Fruit fly (Drosophila melanogaster) whole organism, embryonic: ENCODE measurements around the gene CG45066.
A peak's percentile ranks its signal among the peaks of the same experiment; 100 is the strongest.

ENCODE experiments used
- BtbVII ChIP-seq: fragments of 200-800 bp; sonication (Bioruptor generic); optimal IDR thresholded peaks from 3 replicates; lab custom pipeline; 2017; ENCODE audit warnings: missing biosample characterization, mild to moderate bottlenecking, missing genetic modification characterization
- CG10366 ChIP-seq: fragments of 200-800 bp; sonication (Bioruptor generic); IDR thresholded peaks from 2 replicates; pipeline ENCODE4 v1.3.6; 2022; ENCODE audit warnings: missing biosample characterization, missing genetic modification characterization
- CG11560 ChIP-seq: fragments of 200-800 bp; sonication (Bioruptor generic); IDR thresholded peaks from 3 replicates; pipeline ENCODE4 v1.3.6; 2022; ENCODE audit warnings: missing biosample characterization, missing genetic modification characterization
- CG13296 ChIP-seq: fragments of 200-800 bp; sonication (Bioruptor generic); optimal IDR thresholded peaks from 3 replicates; lab custom pipeline; 2018; ENCODE audit warnings: missing biosample characterization, mild to moderate bottlenecking, missing genetic modification characterization
- CG14860 ChIP-seq: fragments of 200-800 bp; sonication (Bioruptor generic); IDR thresholded peaks from 3 replicates; pipeline ENCODE4 v1.3.6; 2022; ENCODE audit warnings: missing biosample characterization, missing genetic modification characterization; ENCODE audit not compliant: partially characterized antibody
- CG15601 ChIP-seq: fragments of 200-800 bp; sonication (Bioruptor generic); optimal IDR thresholded peaks from 3 replicates; lab custom pipeline; 2019; ENCODE audit warnings: missing biosample characterization, mild to moderate bottlenecking, missing genetic modification characterization, moderate library complexity
- CG16863 ChIP-seq: fragments of 200-800 bp; sonication (Bioruptor generic); optimal IDR thresholded peaks from 3 replicates; lab custom pipeline; 2016; ENCODE audit warnings: missing biosample characterization, missing genetic modification characterization
- CG17186 ChIP-seq: fragments of 200-800 bp; sonication (Bioruptor generic); optimal IDR thresholded peaks from 3 replicates; lab custom pipeline; 2017; ENCODE audit warnings: missing biosample characterization, missing genetic modification reagents, missing genetic modification characterization
- CG17385 ChIP-seq: fragments of 200-800 bp; sonication (Bioruptor generic); optimal IDR thresholded peaks from 3 replicates; lab custom pipeline; 2018; ENCODE audit warnings: missing biosample characterization, mild to moderate bottlenecking, missing genetic modification characterization
- CG18262 ChIP-seq: fragments of 200-800 bp; optimal IDR thresholded peaks from 3 replicates; lab custom pipeline; 2019; ENCODE audit warnings: missing biosample characterization, mild to moderate bottlenecking, missing genetic modification characterization, moderate library complexity
- CG30431 ChIP-seq: fragments of 200-800 bp; sonication (Bioruptor generic); optimal IDR thresholded peaks from 2 replicates; lab custom pipeline; 2017; ENCODE audit warnings: missing biosample characterization, missing genetic modification characterization
- CG3407 ChIP-seq: fragments of 200-800 bp; sonication (Bioruptor generic); optimal IDR thresholded peaks from 2 replicates; lab custom pipeline; 2018; ENCODE audit warnings: missing biosample characterization, mild to moderate bottlenecking, missing genetic modification characterization
- CG3847 ChIP-seq: fragments of 200-800 bp; sonication (Bioruptor generic); IDR thresholded peaks from 2 replicates; pipeline ENCODE4 v1.3.6; 2022; ENCODE audit warnings: missing biosample characterization, missing genetic modification characterization
- CG7372 ChIP-seq: fragments of 200-800 bp; sonication (Bioruptor generic); IDR thresholded peaks from 2 replicates; pipeline ENCODE4 v1.3.6; 2022; ENCODE audit warnings: missing biosample characterization, missing genetic modification characterization
- CG7839 ChIP-seq: fragments of 200-800 bp; sonication (Bioruptor generic); optimal IDR thresholded peaks from 3 replicates; lab custom pipeline; 2018; ENCODE audit warnings: missing biosample characterization, mild to moderate bottlenecking, missing genetic modification characterization, moderate library complexity
- CG7987 ChIP-seq: fragments of 200-800 bp; sonication (Bioruptor generic); optimal IDR thresholded peaks from 2 replicates; lab custom pipeline; 2018; ENCODE audit warnings: missing biosample characterization, mild to moderate bottlenecking, missing genetic modification characterization, moderate library complexity
- CkIIα-i1 ChIP-seq: fragments of 200-800 bp; sonication (Bioruptor generic); IDR thresholded peaks from 2 replicates; pipeline ENCODE4 v1.3.6; 2022; ENCODE audit warnings: missing biosample characterization, missing genetic modification characterization
- E2f1 ChIP-seq: fragments of 200-800 bp; sonication (Bioruptor generic); IDR thresholded peaks from 2 replicates; pipeline ENCODE4 v1.3.6; 2022; ENCODE audit warnings: missing biosample characterization, missing genetic modification characterization
- Ets65A ChIP-seq: fragments of 200-800 bp; sonication (Bioruptor generic); peaks from one replicate; lab custom pipeline; 2016; ENCODE audit warnings: missing biosample characterization, missing genetic modification characterization
- HLH4C ChIP-seq: fragments of 200-800 bp; sonication (Bioruptor generic); IDR thresholded peaks from 3 replicates; pipeline ENCODE4 v1.3.6; 2022; ENCODE audit warnings: missing biosample characterization, missing genetic modification characterization; ENCODE audit not compliant: partially characterized antibody
- Hand ChIP-seq: fragments of 200-800 bp; sonication (Bioruptor generic); optimal IDR thresholded peaks from 2 replicates; lab custom pipeline; 2017; ENCODE audit warnings: mild to moderate bottlenecking, missing biosample characterization, missing genetic modification reagents, missing genetic modification characterization
- MBD-R2 ChIP-seq: fragments of 200-800 bp; sonication (Bioruptor generic); IDR thresholded peaks from 2 replicates; pipeline ENCODE4 v1.3.6; 2022; ENCODE audit warnings: missing biosample characterization, missing genetic modification characterization
- Scr ChIP-seq: fragments of 200-800 bp; sonication (Bioruptor generic); IDR thresholded peaks from 2 replicates; pipeline ENCODE4 v1.3.6; 2022; ENCODE audit warnings: missing biosample characterization, missing genetic modification characterization; ENCODE audit not compliant: partially characterized antibody
- Sin3A ChIP-seq: fragments of >200 bp; optimal IDR thresholded peaks from 2 replicates; lab custom pipeline; 2018
- Sox100B ChIP-seq: fragments of 200-800 bp; sonication (Bioruptor generic); optimal IDR thresholded peaks from 3 replicates; lab custom pipeline; 2018; ENCODE audit warnings: missing biosample characterization, mild to moderate bottlenecking, missing genetic modification characterization
- ac ChIP-seq: fragments of 200-800 bp; sonication (Bioruptor generic); optimal IDR thresholded peaks from 3 replicates; lab custom pipeline; 2017; ENCODE audit warnings: missing biosample characterization, mild to moderate bottlenecking, missing genetic modification characterization
- az2 ChIP-seq: fragments of 200-800 bp; sonication (Bioruptor generic); optimal IDR thresholded peaks from 3 replicates; lab custom pipeline; 2016; ENCODE audit warnings: missing biosample characterization, missing genetic modification characterization
- bcd ChIP-seq: fragments of 200-800 bp; sonication (Bioruptor generic); optimal IDR thresholded peaks from 2 replicates; lab custom pipeline; 2017; ENCODE audit warnings: missing biosample characterization, mild to moderate bottlenecking, missing genetic modification characterization
- bsh ChIP-seq, 2 experiments: fragments of 200-800 bp; sonication (Bioruptor generic); optimal IDR thresholded peaks; 2 replicates each; lab custom pipeline; 2017 to 2018; ENCODE audit warnings: mild to moderate bottlenecking in 2 of 2, missing biosample characterization in 2 of 2, missing genetic modification characterization in 2 of 2, moderate library complexity in 1 of 2
- chn ChIP-seq: fragments of 200-800 bp; sonication (Bioruptor generic); optimal IDR thresholded peaks from 2 replicates; lab custom pipeline; 2016; ENCODE audit warnings: missing biosample characterization, missing genetic modification characterization
- cwo ChIP-seq: fragments of 200-800 bp; sonication (Bioruptor generic); optimal IDR thresholded peaks from 3 replicates; lab custom pipeline; 2017; ENCODE audit warnings: missing biosample characterization, missing genetic modification characterization, mild to moderate bottlenecking, moderate library complexity, missing genetic modification reagents
- dpn ChIP-seq, 2 experiments: fragments of 200-800 bp; sonication (Bioruptor generic); optimal IDR thresholded peaks; 3 replicates each; lab custom pipeline; 2016; ENCODE audit warnings: missing biosample characterization in 2 of 2, missing genetic modification characterization in 2 of 2
- ewg ChIP-seq: fragments of 200-800 bp; sonication (Bioruptor generic); optimal IDR thresholded peaks from 3 replicates; lab custom pipeline; 2017; ENCODE audit warnings: mild to moderate bottlenecking, missing biosample characterization, missing genetic modification reagents, missing genetic modification characterization
- eyg ChIP-seq: fragments of 200-800 bp; sonication (Bioruptor generic); optimal IDR thresholded peaks from 3 replicates; lab custom pipeline; 2016; ENCODE audit warnings: missing biosample characterization, missing genetic modification characterization
- fd3F ChIP-seq: fragments of 200-800 bp; sonication (Bioruptor generic); optimal IDR thresholded peaks from 2 replicates; lab custom pipeline; 2018; ENCODE audit warnings: missing biosample characterization, mild to moderate bottlenecking, missing genetic modification characterization, moderate library complexity
- fd64A ChIP-seq: fragments of 200-800 bp; sonication (Bioruptor generic); optimal IDR thresholded peaks from 3 replicates; lab custom pipeline; 2018; ENCODE audit warnings: missing biosample characterization, mild to moderate bottlenecking, missing genetic modification characterization
- ind ChIP-seq: fragments of 200-800 bp; sonication (Bioruptor generic); optimal IDR thresholded peaks from 3 replicates; lab custom pipeline; 2016; ENCODE audit warnings: missing biosample characterization, missing genetic modification characterization
- jumu ChIP-seq: fragments of 200-800 bp; sonication (Bioruptor generic); optimal IDR thresholded peaks from 3 replicates; lab custom pipeline; 2016; ENCODE audit warnings: missing biosample characterization, missing genetic modification characterization
- odd ChIP-seq: fragments of 200-800 bp; sonication (Bioruptor generic); optimal IDR thresholded peaks from 2 replicates; lab custom pipeline; 2017; ENCODE audit warnings: missing biosample characterization, mild to moderate bottlenecking, missing genetic modification characterization
- prd ChIP-seq, 3 experiments: fragments of >200 bp in 2 of 3; fragments of 200-800 bp in 1 of 3; sonication (Bioruptor generic) in 1 of 3; optimal IDR thresholded peaks in 2 of 3; IDR thresholded peaks in 1 of 3; 2 replicates in 2 of 3; 3 replicates in 1 of 3; pipeline versions ENCODE4 v1.3.6 to Lab custom; 2017 to 2022; ENCODE audit warnings: missing biosample characterization in 1 of 3, missing genetic modification characterization in 1 of 3
- psq ChIP-seq: fragments of 200-800 bp; sonication (Bioruptor generic); optimal IDR thresholded peaks from 2 replicates; lab custom pipeline; 2017; ENCODE audit warnings: missing biosample characterization, missing genetic modification characterization
- slou ChIP-seq: fragments of 200-800 bp; sonication (Bioruptor generic); optimal IDR thresholded peaks from 3 replicates; lab custom pipeline; 2016; ENCODE audit warnings: missing biosample characterization, missing genetic modification characterization
- so ChIP-seq: fragments of 200-800 bp; sonication (Bioruptor generic); IDR thresholded peaks from 3 replicates; pipeline ENCODE4 v1.3.6; 2022; ENCODE audit warnings: missing biosample characterization, missing genetic modification characterization
- stwl ChIP-seq: fragments of 200-800 bp; sonication (Bioruptor generic); optimal IDR thresholded peaks from 3 replicates; lab custom pipeline; 2018; ENCODE audit warnings: missing biosample characterization, mild to moderate bottlenecking, missing genetic modification characterization, moderate library complexity
- tio ChIP-seq: fragments of 200-800 bp; sonication (Bioruptor generic); optimal IDR thresholded peaks from 2 replicates; lab custom pipeline; 2017; ENCODE audit warnings: missing biosample characterization, missing genetic modification characterization, inconsistent platforms
- trh ChIP-seq: fragments of 200-800 bp; sonication (Bioruptor generic); optimal IDR thresholded peaks from 2 replicates; lab custom pipeline; 2016; ENCODE audit warnings: missing biosample characterization, missing genetic modification characterization
- vnd ChIP-seq: fragments of 200-800 bp; sonication (Bioruptor generic); IDR thresholded peaks from 3 replicates; pipeline ENCODE4 v1.3.6; 2022; ENCODE audit warnings: missing biosample characterization, missing genetic modification characterization; ENCODE audit not compliant: partially characterized antibody

CG45066 gene

DNA sequence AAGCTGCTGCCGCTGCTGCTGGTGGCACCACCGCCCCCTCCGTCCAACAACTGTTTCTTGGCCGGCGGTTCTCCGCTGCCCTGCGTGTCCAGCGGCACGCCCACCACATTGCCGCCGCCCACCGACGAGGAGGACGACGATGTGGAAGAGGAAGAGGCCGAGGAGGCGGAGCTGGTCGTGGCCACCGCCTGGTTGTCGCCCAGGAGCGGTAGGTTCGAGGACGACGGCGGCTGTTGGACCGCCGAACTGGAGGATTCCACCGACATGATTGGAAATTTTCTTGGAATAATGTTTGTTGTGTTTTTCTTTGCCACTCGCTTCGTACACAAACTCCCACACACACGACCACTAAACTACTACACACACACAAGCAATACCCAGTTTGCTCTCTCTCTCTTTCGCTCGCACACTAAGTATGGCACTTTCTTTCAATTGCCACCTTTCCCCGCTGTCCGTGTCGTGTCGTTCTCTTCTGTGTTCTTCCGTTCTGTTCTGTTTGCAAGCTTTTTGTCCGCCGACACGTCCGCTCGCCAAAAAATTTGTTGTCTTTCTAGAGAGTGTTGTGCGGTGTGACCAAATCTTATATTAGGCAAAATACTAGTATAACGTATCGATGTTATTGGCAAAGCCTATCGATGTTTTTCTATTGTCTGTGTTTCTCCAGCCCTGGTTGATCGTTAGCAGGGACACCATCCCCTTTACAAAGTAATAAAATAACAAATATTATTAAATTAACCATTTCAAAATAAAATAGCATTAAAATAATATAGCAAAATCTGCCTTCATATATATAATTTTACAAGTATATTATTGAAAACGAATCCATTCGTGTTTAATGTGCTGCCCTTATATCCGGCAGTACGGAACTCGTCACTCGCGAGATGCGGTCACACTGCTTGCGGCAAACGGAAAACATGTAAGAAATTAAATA is 40.5 kb downstream of the CG45066 start, which contains the start of the genes CG32486 and PAN3 (continued):
- no peak for TF ChIP-seq tio (GFP tag; lab: Kevin White, UChicago)
- peak; percentile 89 for TF ChIP-seq Ets65A
- peak; percentile 95 for TF ChIP-seq psq (GFP tag; lab: Kevin White, UChicago)
- peak; percentile 9 for TF ChIP-seq fd3F (GFP tag; lab: Kevin White, UChicago)
- peak; percentile 72 for TF ChIP-seq CG3847 (GFP tag; lab: Robert Waterston, UW)
- TF ChIP-seq E2f1, result 0 out of 2 replicates have a peak, but pooled peaks have one; percentile 10
- no peak for TF ChIP-seq jumu (GFP tag; lab: Kevin White, UChicago)
- TF ChIP-seq fd64A (GFP tag; lab: Kevin White, UChicago), result no peak
- TF ChIP-seq bcd (GFP tag; lab: Kevin White, UChicago), result peak; percentile 45
- TF ChIP-seq ind (GFP tag; lab: Kevin White, UChicago), result peak; percentile 8
- TF ChIP-seq CG18262 (tag; lab: Kevin White, UChicago), result peak; percentile 52
- TF ChIP-seq dpn (GFP tag; optimal IDR thresholded peaks at IDR 0.05; lab: Kevin White, UChicago), result peak; percentile 21 to 46
- no peak for TF ChIP-seq az2 (GFP tag; lab: Kevin White, UChicago)
- TF ChIP-seq vnd (GFP tag; lab: Robert Waterston, UW), result peak; percentile 64; the same call in 2 of the 3 replicates
- TF ChIP-seq MBD-R2 (GFP tag; lab: Robert Waterston, UW), result 0 out of 2 replicates have a peak, but pooled peaks have one; percentile 23
- no peak for TF ChIP-seq CG30431
- TF ChIP-seq CG16863 (GFP tag; lab: Kevin White, UChicago), result no peak
- TF ChIP-seq CG14860 (GFP tag; lab: Robert Waterston, UW), result peak; percentile 62
- peak; percentile 25 for TF ChIP-seq slou (GFP tag; lab: Kevin White, UChicago)
- peak; percentile 22; the same call in 1 of the 3 replicates for TF ChIP-seq CG11560 (tag; lab: Robert Waterston, UW)
- no peak for TF ChIP-seq so
- TF ChIP-seq odd, result no peak
- TF ChIP-seq CG7987 (GFP tag; lab: Kevin White, UChicago), result peak; percentile 83
- TF ChIP-seq ac (GFP tag; lab: Kevin White, UChicago), result no peak
- TF ChIP-seq CkIIα-i1 (GFP tag; lab: Robert Waterston, UW), result no peak
- TF ChIP-seq eyg (GFP tag; lab: Kevin White, UChicago), result no peak
- peak; percentile 67 for TF ChIP-seq CG15601
- TF ChIP-seq chn (GFP tag; lab: Kevin White, UChicago), result peak; percentile 19
- TF ChIP-seq BtbVII (GFP tag; lab: Kevin White, UChicago), result no peak
- peak; percentile 85 for TF ChIP-seq Sin3A (lab: Kevin White, UChicago)
- TF ChIP-seq CG10366, result no peak; the same call in 1 of the 2 replicates
- TF ChIP-seq ewg (GFP tag; lab: Kevin White, UChicago), result peak; percentile 26
- TF ChIP-seq CG17186, result peak; percentile 51
- peak; percentile 62 for TF ChIP-seq CG17385
- peak; percentile 23 for TF ChIP-seq cwo
- TF ChIP-seq HLH4C (GFP tag; lab: Robert Waterston, UW), result peak; percentile 77
- TF ChIP-seq CG3407 (GFP tag; lab: Kevin White, UChicago), result peak; percentile 23
- no peak for TF ChIP-seq trh (GFP tag; lab: Kevin White, UChicago)
- peak; percentile 51 for TF ChIP-seq stwl (tag; lab: Kevin White, UChicago)
- TF ChIP-seq CG13296 (GFP tag; lab: Kevin White, UChicago), result peak; percentile 37
- no peak for TF ChIP-seq prd (optimal IDR thresholded peaks at IDR 0.05; lab: Kevin White, UChicago)
- TF ChIP-seq prd (GFP tag; IDR thresholded peaks at IDR 0.05; lab: Robert Waterston, UW), result peak; percentile 21; the same call in 1 of the 3 replicates
- peak in 1 of 2 experiments; percentile 14 for TF ChIP-seq bsh (GFP tag; optimal IDR thresholded peaks at IDR 0.05; lab: Kevin White, UChicago)
- no peak for TF ChIP-seq Sox100B (GFP tag; lab: Kevin White, UChicago)
- TF ChIP-seq Hand (GFP tag; lab: Kevin White, UChicago), result peak; percentile 49
- TF ChIP-seq CG7372 (GFP tag; lab: Robert Waterston, UW), result no peak
- TF ChIP-seq Scr (GFP tag; lab: Robert Waterston, UW), result peak; percentile 86
- TF ChIP-seq CG7839 (tag; lab: Kevin White, UChicago), result peak; percentile 30
